Fruit fly (Drosophila melanogaster): ENCODE results near the gene Eaat1.

Gene Eaat1

DNA sequence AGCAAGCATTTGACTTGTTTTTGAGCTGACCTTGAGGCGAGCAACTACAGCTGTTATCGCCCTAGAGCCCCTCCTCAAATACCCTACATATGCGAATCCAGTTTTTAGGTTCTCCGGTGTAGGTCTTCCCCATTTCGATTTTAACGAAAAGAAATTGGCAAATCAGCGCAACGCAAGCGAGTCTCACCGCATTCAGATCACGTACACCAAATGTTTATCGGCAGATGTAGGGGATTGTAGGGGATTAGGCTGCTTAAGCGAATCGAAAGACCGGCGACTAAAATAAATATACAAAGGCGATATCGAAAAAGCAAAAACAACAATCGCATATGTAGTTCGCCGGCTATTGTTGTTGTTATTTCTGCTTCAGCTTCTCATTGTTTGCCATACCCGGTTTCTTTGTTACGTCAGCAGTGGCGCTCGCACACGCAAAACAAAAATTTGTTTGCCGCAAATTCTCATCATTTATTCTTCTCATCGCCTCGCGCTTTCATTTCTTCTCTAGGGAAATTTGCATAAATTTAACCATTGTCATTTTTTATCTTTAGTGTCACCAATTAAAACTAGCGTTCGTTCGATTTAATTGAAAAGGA lies 54.7 kb downstream of the Eaat1 start:
- no peak for TF ChIP-seq jim (GFP tag; optimal IDR thresholded peaks at IDR 0.05)
- peak; percentile 89 for TF ChIP-seq Hnf4 (GFP tag; optimal IDR thresholded peaks at IDR 0.05)
- peak; percentile 90 for TF ChIP-seq psq (GFP tag; optimal IDR thresholded peaks at IDR 0.05)
- TF ChIP-seq dsf (GFP tag; optimal IDR thresholded peaks at IDR 0.05; ENCODE audit: borderline replicate concordance): no peak
- peak; percentile 95 for TF ChIP-seq h (GFP tag; optimal IDR thresholded peaks at IDR 0.05)
- TF ChIP-seq sage (GFP tag; optimal IDR thresholded peaks at IDR 0.05): peak; percentile 74
- no peak for TF ChIP-seq tai (GFP tag; optimal IDR thresholded peaks at IDR 0.05)
- peak; percentile 84 for TF ChIP-seq CrebA (GFP tag; optimal IDR thresholded peaks at IDR 0.05; ENCODE audit: borderline replicate concordance)
- no peak for TF ChIP-seq Dfd (GFP tag; optimal IDR thresholded peaks at IDR 0.05)
- TF ChIP-seq foxo (GFP tag; optimal IDR thresholded peaks at IDR 0.05): peak; percentile 73 to 95
- TF ChIP-seq GATAd (GFP tag; optimal IDR thresholded peaks at IDR 0.05): no peak
- TF ChIP-seq CG32264 (GFP tag; optimal IDR thresholded peaks at IDR 0.05): peak; percentile 89
- TF ChIP-seq lola (GFP tag; optimal IDR thresholded peaks at IDR 0.05): no peak
- TF ChIP-seq woc (GFP tag; optimal IDR thresholded peaks at IDR 0.05): peak; percentile 95
- peak; percentile 65 for TF ChIP-seq brk (GFP tag; optimal IDR thresholded peaks at IDR 0.05)
- TF ChIP-seq Mio (GFP tag; optimal IDR thresholded peaks at IDR 0.05): peak; percentile 75
- no peak for TF ChIP-seq pan (optimal IDR thresholded peaks at IDR 0.05)
- peak in 1 of 2 experiments; percentile 24 for TF ChIP-seq dl (GFP tag; optimal IDR thresholded peaks at IDR 0.05; ENCODE audit: insufficient read depth in 1 of 2, partially characterized antibody in 2 of 2)
- peak; percentile 10 for TF ChIP-seq CG9705 (GFP tag; optimal IDR thresholded peaks at IDR 0.05)
- peak; percentile 93 for TF ChIP-seq br (GFP tag; optimal IDR thresholded peaks at IDR 0.05)
- TF ChIP-seq rgr (GFP tag; optimal IDR thresholded peaks at IDR 0.05): peak; percentile 95
- peak; percentile 81 for TF ChIP-seq Sp1 (GFP tag; optimal IDR thresholded peaks at IDR 0.05)
- no peak for TF ChIP-seq Vsx2 (GFP tag; optimal IDR thresholded peaks at IDR 0.05; ENCODE audit: partially characterized antibody)
- peak; percentile 24 for TF ChIP-seq Dif (GFP tag; optimal IDR thresholded peaks at IDR 0.05; ENCODE audit: partially characterized antibody)
- no peak for TF ChIP-seq Rel (GFP tag; optimal IDR thresholded peaks at IDR 0.05)
- TF ChIP-seq Rel (tag; optimal IDR thresholded peaks at IDR 0.05): peak; percentile 58
- peak; percentile 95 for TF ChIP-seq ey (GFP tag; optimal IDR thresholded peaks at IDR 0.05)
- TF ChIP-seq fru (GFP tag; optimal IDR thresholded peaks at IDR 0.05): peak; percentile 97
- no peak for TF ChIP-seq usp (GFP tag; optimal IDR thresholded peaks at IDR 0.05)
- TF ChIP-seq Myc (optimal IDR thresholded peaks at IDR 0.05): no peak
- TF ChIP-seq OdsH (GFP tag; optimal IDR thresholded peaks at IDR 0.05): peak; percentile 93
- TF ChIP-seq Hr83 (GFP tag; optimal IDR thresholded peaks at IDR 0.05; ENCODE audit: poor library complexity, severe bottlenecking): no peak
- TF ChIP-seq Abd-B (GFP tag; optimal IDR thresholded peaks at IDR 0.05): no peak
- peak; percentile 57 for TF ChIP-seq Jra (GFP tag; optimal IDR thresholded peaks at IDR 0.05)
- TF ChIP-seq dmrt93B (GFP tag; optimal IDR thresholded peaks at IDR 0.05): peak; percentile 85
- TF ChIP-seq sv (GFP tag; optimal IDR thresholded peaks at IDR 0.05): peak; percentile 40
- no peak for TF ChIP-seq Hr78 (GFP tag; optimal IDR thresholded peaks at IDR 0.05)
- no peak for TF ChIP-seq N (GFP tag; optimal IDR thresholded peaks at IDR 0.05)
- TF ChIP-seq HLH106 (tag; optimal IDR thresholded peaks at IDR 0.05): peak; percentile 81

DNA sequence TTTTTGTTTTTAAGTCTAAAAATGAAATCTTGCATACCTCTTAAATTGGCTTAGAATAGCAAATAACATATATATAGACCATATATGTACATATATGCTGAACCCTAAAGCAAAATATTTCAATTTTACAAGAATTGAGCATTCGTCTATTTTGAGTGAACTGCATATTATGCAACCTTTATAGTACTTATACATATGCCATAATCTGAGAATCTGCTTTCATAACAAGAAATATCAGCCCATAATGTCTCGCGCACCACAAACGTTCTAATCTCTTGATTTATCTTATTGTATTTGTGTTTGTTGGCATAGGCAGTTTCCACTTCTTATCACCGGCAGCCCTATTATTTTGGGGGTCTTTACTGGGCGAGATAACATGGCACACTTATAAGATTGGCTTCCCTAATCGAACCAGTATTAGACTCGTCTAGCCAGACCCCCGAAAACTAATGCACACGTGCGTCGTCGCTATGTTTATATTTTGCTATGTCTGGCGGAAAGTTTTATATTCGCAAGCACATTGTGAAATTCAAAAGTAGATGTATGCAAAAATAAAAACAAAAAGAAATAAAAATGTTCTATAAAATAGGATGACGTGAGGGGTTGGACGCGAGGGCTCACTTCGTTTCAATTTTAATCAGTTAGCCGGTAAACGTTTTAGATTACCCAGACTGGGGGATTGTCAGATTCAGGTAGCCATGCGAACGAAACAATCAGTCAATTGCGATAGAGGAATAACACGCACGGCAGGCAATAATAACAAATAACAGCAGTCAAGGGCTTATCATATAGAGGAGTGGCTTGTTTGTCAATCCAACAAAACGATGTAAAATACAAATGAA lies 55.8 kb downstream of the Eaat1 start:
- TF ChIP-seq rgr (GFP tag; optimal IDR thresholded peaks at IDR 0.05) (no peak), br (GFP tag; optimal IDR thresholded peaks at IDR 0.05) (peak; percentile 7), h (GFP tag; optimal IDR thresholded peaks at IDR 0.05) (peak; percentile 83)
